Fruit fly (Drosophila melanogaster): ENCODE results near the gene CG7888.

The CG7888 gene

DNA sequence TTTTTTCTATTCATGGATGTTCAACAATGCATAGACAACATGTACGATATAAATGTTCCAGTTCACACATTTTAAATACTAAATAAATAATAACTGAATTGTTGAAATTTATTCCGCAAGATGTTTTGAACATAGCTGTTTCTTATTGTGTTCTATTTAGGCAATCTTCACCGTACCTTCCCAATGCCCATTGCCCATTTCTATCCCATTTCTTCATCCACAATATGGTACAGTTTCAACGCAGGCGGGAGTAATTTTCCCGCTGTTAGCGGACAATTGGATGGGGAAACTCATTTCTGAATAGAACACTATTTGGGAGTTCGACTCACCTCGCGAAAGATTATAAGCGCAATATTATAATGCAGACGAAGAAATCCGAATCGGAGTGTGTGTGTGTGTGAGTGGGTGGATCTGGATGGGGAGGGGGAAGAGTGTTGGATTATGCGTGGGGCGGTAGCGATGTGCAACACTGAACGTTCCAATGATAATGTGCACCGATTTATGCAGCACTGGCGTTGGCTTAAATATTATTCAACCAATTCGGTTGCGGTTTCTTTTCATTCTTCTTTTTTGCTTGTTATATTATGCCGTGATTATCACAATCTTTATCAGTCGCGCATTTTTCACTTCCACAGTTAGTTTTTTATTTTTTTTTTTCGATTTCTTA lies 38.2 kb downstream of the CG7888 start (continued):
- TF ChIP-seq tx (GFP tag; optimal IDR thresholded peaks at IDR 0.05): peak; percentile 25
- TF ChIP-seq Opbp (GFP tag; IDR thresholded peaks at IDR 0.05; ENCODE audit: partially characterized antibody): peak; percentile 42; the same call in 1 of the 3 replicates
- TF ChIP-seq gcm2 (GFP tag; optimal IDR thresholded peaks at IDR 0.05): no peak
- peak; percentile 59 for TF ChIP-seq CG9876 (GFP tag; optimal IDR thresholded peaks at IDR 0.05)
- TF ChIP-seq CG11456 (GFP tag; IDR thresholded peaks at IDR 0.05): peak; percentile 67; the same call in 2 of the 3 replicates
- no peak for TF ChIP-seq kah (GFP tag; optimal IDR thresholded peaks at IDR 0.05)
- peak; percentile 76 for TF ChIP-seq CG6272 (GFP tag; IDR thresholded peaks at IDR 0.05)
- no peak for TF ChIP-seq prd (optimal IDR thresholded peaks at IDR 0.05)
- peak; percentile 52 for TF ChIP-seq prd (GFP tag; IDR thresholded peaks at IDR 0.05)
- TF ChIP-seq CG3726 (GFP tag; IDR thresholded peaks at IDR 0.05): no peak
- peak; percentile 30; the same call in 1 of the 2 replicates for TF ChIP-seq Ptx1 (GFP tag; IDR thresholded peaks at IDR 0.05)
- TF ChIP-seq pan (optimal IDR thresholded peaks at IDR 0.05): no peak
- TF ChIP-seq pan (GFP tag; optimal IDR thresholded peaks at IDR 0.05 in 1 of 2, IDR thresholded peaks at IDR 0.05 in 1 of 2): peak in 1 of 2 experiments; percentile 64
- TF ChIP-seq CG10321 (GFP tag; IDR thresholded peaks at IDR 0.05): no peak
- TF ChIP-seq otp (GFP tag; IDR thresholded peaks at IDR 0.05): no peak; the same call in 2 of the 3 replicates
- TF ChIP-seq CG7556 (GFP tag; optimal IDR thresholded peaks at IDR 0.05): peak; percentile 5
- TF ChIP-seq Antp (GFP tag; optimal IDR thresholded peaks at IDR 0.05): peak; percentile 63
- TF ChIP-seq vnd (GFP tag; IDR thresholded peaks at IDR 0.05; ENCODE audit: partially characterized antibody): no peak
- no peak; the same call in 1 of the 2 replicates for TF ChIP-seq hbn (GFP tag; IDR thresholded peaks at IDR 0.05; ENCODE audit: partially characterized antibody)
- TF ChIP-seq stc (GFP tag; IDR thresholded peaks at IDR 0.05): 0 out of 2 replicates have a peak, but pooled peaks have one; percentile 9
- TF ChIP-seq CG2199 (GFP tag; IDR thresholded peaks at IDR 0.05): 0 out of 3 replicates have a peak, but pooled peaks have one; percentile 46
- TF ChIP-seq Hr78 (GFP tag; optimal IDR thresholded peaks at IDR 0.05): no peak
- peak; percentile 6 for TF ChIP-seq sens (GFP tag)
- no peak for TF ChIP-seq zen (tag; optimal IDR thresholded peaks at IDR 0.05)
- peak; percentile 57 for TF ChIP-seq Mes4 (GFP tag; optimal IDR thresholded peaks at IDR 0.05)
- TF ChIP-seq CG43689 (GFP tag; IDR thresholded peaks at IDR 0.05): no peak
- peak; percentile 2 for TF ChIP-seq Dp (GFP tag; optimal IDR thresholded peaks at IDR 0.05)
- TF ChIP-seq Hey (tag; optimal IDR thresholded peaks at IDR 0.05): no peak
- 0 out of 2 replicates have a peak, but pooled peaks have one; percentile 20 for TF ChIP-seq peb (GFP tag; IDR thresholded peaks at IDR 0.05)
- peak; percentile 22 for TF ChIP-seq CG33557 (GFP tag; optimal IDR thresholded peaks at IDR 0.05)
- TF ChIP-seq CG1024 (GFP tag; IDR thresholded peaks at IDR 0.05): no peak
- no peak for TF ChIP-seq lov (optimal IDR thresholded peaks at IDR 0.05)
- TF ChIP-seq lov (GFP tag; IDR thresholded peaks at IDR 0.05): 0 out of 3 replicates have a peak, but pooled peaks have one; percentile 5
- TF ChIP-seq nau (GFP tag; optimal IDR thresholded peaks at IDR 0.05): peak; percentile 47
- peak; percentile 22 for TF ChIP-seq CG18619 (GFP tag; optimal IDR thresholded peaks at IDR 0.05)
- no peak for TF ChIP-seq CG6683 (GFP tag; optimal IDR thresholded peaks at IDR 0.05)
- no peak for TF ChIP-seq Drgx (GFP tag; IDR thresholded peaks at IDR 0.05)
- TF ChIP-seq knrl (GFP tag; IDR thresholded peaks at IDR 0.05; ENCODE audit: partially characterized antibody): peak; percentile 15; the same call in 1 of the 3 replicates
- TF ChIP-seq lab (GFP tag; optimal IDR thresholded peaks at IDR 0.05): peak; percentile 80
- peak; percentile 69 for TF ChIP-seq HHEX (GFP tag; optimal IDR thresholded peaks at IDR 0.05)
- TF ChIP-seq rib (GFP tag; IDR thresholded peaks at IDR 0.05): no peak
- TF ChIP-seq CG4424 (GFP tag; optimal IDR thresholded peaks at IDR 0.05): peak; percentile 51
- TF ChIP-seq org-1 (GFP tag; optimal IDR thresholded peaks at IDR 0.05): no peak
- TF ChIP-seq slbo (GFP tag; IDR thresholded peaks at IDR 0.05): peak; percentile 48
- peak; percentile 24 for TF ChIP-seq Fer3 (tag; optimal IDR thresholded peaks at IDR 0.05)
- peak in 1 of 2 experiments; percentile 33 for TF ChIP-seq insv (GFP tag; optimal IDR thresholded peaks at IDR 0.05)
- TF ChIP-seq kni (GFP tag; optimal IDR thresholded peaks at IDR 0.05): peak; percentile 79
- TF ChIP-seq CG30020 (tag; optimal IDR thresholded peaks at IDR 0.05): no peak
- peak; percentile 7 for TF ChIP-seq CG13775 (GFP tag; optimal IDR thresholded peaks at IDR 0.05)

All from whole organism, embryonic.